Worm (Caenorhabditis elegans): ENCODE results near the gene F19H6.4.

Gene F19H6.4

ce11 chrX:12365388-12365787, at the start of gene F19H6.4:
F19H6.4 (plus strand) TSS chrX:12365688.
- TF ChIP-seq tlp-1 (tag; optimal IDR thresholded peaks at IDR 0.05) (no peak), skn-1 (tag; optimal IDR thresholded peaks at IDR 0.05) (no peak), vab-15 (tag; optimal IDR thresholded peaks at IDR 0.05) (no peak), nhr-237 (tag; optimal IDR thresholded peaks at IDR 0.05) (no peak), ceh-82 (tag; optimal IDR thresholded peaks at IDR 0.05) (no peak), sox-4 (tag; optimal IDR thresholded peaks at IDR 0.05) (no peak), hlh-4 (tag; optimal IDR thresholded peaks at IDR 0.05) (no peak), zip-4 (GFP tag; optimal IDR thresholded peaks at IDR 0.05) (no peak), fos-1 (tag; optimal IDR thresholded peaks at IDR 0.05) (no peak), unc-98 (GFP tag; IDR thresholded peaks at IDR 0.05) (no peak), ceh-8 (GFP tag; optimal IDR thresholded peaks at IDR 0.05) (no peak), dpl-1 (GFP tag; optimal IDR thresholded peaks at IDR 0.05) (no peak), ets-5 (GFP tag; IDR thresholded peaks at IDR 0.05) (no peak), Y116A8C.19 (tag; optimal IDR thresholded peaks at IDR 0.05; ENCODE audit: borderline replicate concordance) (no peak), nhr-90 (tag; optimal IDR thresholded peaks at IDR 0.05; ENCODE audit: poor library complexity) (no peak), grh-1 (GFP tag; IDR thresholded peaks at IDR 0.05) (no peak), nhr-28 (tag; optimal IDR thresholded peaks at IDR 0.05) (no peak), mdl-1 (tag; optimal IDR thresholded peaks at IDR 0.05) (no peak)

DNA sequence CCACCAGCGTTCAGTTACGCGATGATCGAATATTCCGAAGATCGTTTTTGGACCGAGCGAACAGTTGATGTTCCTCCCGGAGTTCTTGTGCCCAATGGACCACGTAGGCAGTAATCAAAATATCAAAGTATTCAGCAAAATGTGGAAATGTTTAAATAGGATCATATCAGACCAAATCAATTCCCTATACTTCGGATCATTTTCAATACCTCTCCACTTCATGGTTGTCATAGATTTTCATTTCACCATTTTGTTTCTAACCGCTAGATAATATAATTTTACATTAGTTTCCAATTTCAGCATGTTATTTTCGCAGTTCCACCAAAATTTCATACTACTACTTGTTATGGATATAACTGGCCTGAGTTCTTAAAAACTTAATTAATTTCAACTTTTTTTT, 47.9 kb upstream of the F19H6.4 start:
- no peak for TF ChIP-seq hpl-2 (GFP tag; optimal IDR thresholded peaks at IDR 0.05)

ce11 chrX:12320737-12321136, 44.8 kb upstream of the F19H6.4 start, which contains the start of gene ceh-40:
ceh-40 (minus strand) TSS chrX:12320777.
- TF ChIP-seq hlh-17 (GFP tag; optimal IDR thresholded peaks at IDR 0.05; ENCODE audit: borderline replicate concordance) (no peak), C16A3.4 (tag; optimal IDR thresholded peaks at IDR 0.05) (no peak), xbp-1 (tag; optimal IDR thresholded peaks at IDR 0.05) (no peak), vab-15 (tag; optimal IDR thresholded peaks at IDR 0.05) (no peak), C34B4.2 (tag; optimal IDR thresholded peaks at IDR 0.05) (no peak), lin-39 (tag; optimal IDR thresholded peaks at IDR 0.05) (no peak), nhr-19 (GFP tag; conservative IDR thresholded peaks at IDR 0.05) (no peak), lir-3 (tag; optimal IDR thresholded peaks at IDR 0.05; ENCODE audit: poor library complexity) (no peak), sox-4 (tag; optimal IDR thresholded peaks at IDR 0.05) (no peak), isw-1 (GFP tag; IDR thresholded peaks at IDR 0.05) (no peak), lin-15B (tag; optimal IDR thresholded peaks at IDR 0.05) (no peak), mef-2 (tag; optimal IDR thresholded peaks at IDR 0.05) (no peak)

DNA sequence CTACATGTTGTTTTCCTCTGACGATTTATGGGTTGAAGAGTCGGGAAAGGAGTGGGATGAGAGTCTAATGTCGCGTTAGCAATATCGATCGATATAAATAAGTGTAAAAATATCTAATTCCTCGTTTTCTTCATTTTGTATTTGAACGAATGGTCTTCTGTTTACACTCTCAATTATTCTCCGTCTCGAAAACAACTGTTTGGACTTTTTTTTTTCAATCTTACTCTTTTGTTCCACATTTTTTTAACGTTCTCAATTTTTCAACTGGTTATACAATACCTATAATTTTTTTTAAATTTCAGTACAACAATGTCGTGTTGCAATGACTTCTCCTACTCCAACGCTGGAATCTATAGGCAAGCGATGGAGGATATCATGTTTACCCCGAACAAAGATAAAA, 44.1 kb upstream of the F19H6.4 start, which contains the start of gene F17A2.13:
Gene F17A2.13 (plus strand): TSS at position 301 of the 400 bp plus-strand sequence.
- TF ChIP-seq nhr-12 (tag; optimal IDR thresholded peaks at IDR 0.05) (no peak), C34B4.2 (tag; optimal IDR thresholded peaks at IDR 0.05) (no peak), nhr-76 (tag; optimal IDR thresholded peaks at IDR 0.05) (no peak), nhr-47 (tag; optimal IDR thresholded peaks at IDR 0.05) (no peak), mep-1 (tag; optimal IDR thresholded peaks at IDR 0.05) (no peak), egl-27 (tag; optimal IDR thresholded peaks at IDR 0.05) (no peak), dpl-1 (GFP tag; optimal IDR thresholded peaks at IDR 0.05) (no peak), lin-15B (tag; optimal IDR thresholded peaks at IDR 0.05) (no peak), irx-1 (tag; optimal IDR thresholded peaks at IDR 0.05) (no peak), pqm-1 (tag; optimal IDR thresholded peaks at IDR 0.05) (no peak), hpl-2 (GFP tag; optimal IDR thresholded peaks at IDR 0.05) (no peak), zag-1 (tag; optimal IDR thresholded peaks at IDR 0.05) (no peak), zip-4 (GFP tag; optimal IDR thresholded peaks at IDR 0.05) (no peak), unc-86 (tag; optimal IDR thresholded peaks at IDR 0.05) (no peak), snu-23 (GFP tag; optimal IDR thresholded peaks at IDR 0.05) (no peak), dsc-1 (tag; optimal IDR thresholded peaks at IDR 0.05) (no peak), egl-13 (tag; optimal IDR thresholded peaks at IDR 0.05) (no peak)
